Fruit fly (Drosophila melanogaster) whole organism, prepupa: ENCODE data around the gene CG1750.

Experiments used
- CG11902 ChIP-seq: fragments of 200-800 bp; sonication (Bioruptor generic); optimal IDR thresholded peaks from 3 replicates; lab custom pipeline; 2016; ENCODE audit warnings: missing biosample characterization, missing genetic modification characterization
- CG1621 ChIP-seq: fragments of 200-800 bp; sonication (Bioruptor generic); optimal IDR thresholded peaks from 3 replicates; lab custom pipeline; 2018; ENCODE audit warnings: missing biosample characterization, mild to moderate bottlenecking, missing genetic modification characterization
- CG6854 ChIP-seq: fragments of 200-800 bp; sonication (Bioruptor generic); optimal IDR thresholded peaks from 2 replicates; lab custom pipeline; 2017; ENCODE audit warnings: missing biosample characterization, mild to moderate bottlenecking, missing genetic modification characterization
- Eip75B ChIP-seq: fragments of 200-800 bp; sonication (Bioruptor generic); optimal IDR thresholded peaks from 3 replicates; lab custom pipeline; 2016; ENCODE audit warnings: missing biosample characterization, missing genetic modification characterization
- Eip93F ChIP-seq: fragments of 200-800 bp; sonication (Bioruptor generic); optimal IDR thresholded peaks from 2 replicates; lab custom pipeline; 2016; ENCODE audit warnings: missing biosample characterization, mild to moderate bottlenecking, missing genetic modification characterization
- Ets96B ChIP-seq: fragments of 200-800 bp; optimal IDR thresholded peaks from 2 replicates; lab custom pipeline; 2019; ENCODE audit warnings: missing biosample characterization, mild to moderate bottlenecking, missing genetic modification characterization, moderate library complexity
- Hr39 ChIP-seq: fragments of 200-800 bp; sonication (Bioruptor generic); optimal IDR thresholded peaks from 2 replicates; lab custom pipeline; 2016; ENCODE audit warnings: missing biosample characterization, missing genetic modification characterization
- Lpt ChIP-seq: fragments of 200-800 bp; sonication (Bioruptor generic); optimal IDR thresholded peaks from 3 replicates; lab custom pipeline; 2016; ENCODE audit warnings: missing biosample characterization, missing genetic modification characterization
- Met ChIP-seq: fragments of 200-800 bp; sonication (Bioruptor generic); optimal IDR thresholded peaks from 3 replicates; lab custom pipeline; 2016; ENCODE audit warnings: missing biosample characterization, missing genetic modification characterization
- Smox ChIP-seq: fragments of 200-800 bp; sonication (Bioruptor generic); optimal IDR thresholded peaks from 3 replicates; lab custom pipeline; 2016; ENCODE audit warnings: missing biosample characterization, missing genetic modification characterization
- acj6 ChIP-seq: fragments of 200-800 bp; sonication (Bioruptor generic); optimal IDR thresholded peaks from 3 replicates; lab custom pipeline; 2016; ENCODE audit warnings: missing biosample characterization, missing genetic modification characterization
- esn ChIP-seq: fragments of 200-800 bp; sonication (Bioruptor generic); optimal IDR thresholded peaks from 2 replicates; lab custom pipeline; 2016; ENCODE audit warnings: missing biosample characterization, mild to moderate bottlenecking, missing genetic modification characterization, moderate library complexity
- ss ChIP-seq, 2 experiments: fragments of 200-800 bp; sonication (Bioruptor generic); optimal IDR thresholded peaks; 2 replicates in 1 of 2; 3 replicates in 1 of 2; lab custom pipeline; 2017 to 2018; ENCODE audit warnings: mild to moderate bottlenecking in 2 of 2, missing biosample characterization in 2 of 2, missing genetic modification characterization in 2 of 2, moderate library complexity in 1 of 2
- vri ChIP-seq: fragments of 200-800 bp; sonication (Bioruptor generic); optimal IDR thresholded peaks from 3 replicates; lab custom pipeline; 2016; ENCODE audit warnings: missing biosample characterization, mild to moderate bottlenecking, missing genetic modification characterization

- TF ChIP-seq esn (GFP tag; lab: Kevin White, UChicago) (peak; percentile 83), Lpt (GFP tag; lab: Kevin White, UChicago) (peak; percentile 40), ss (GFP tag; optimal IDR thresholded peaks at IDR 0.05; lab: Kevin White, UChicago) (no peak), CG6854 (GFP tag; lab: Kevin White, UChicago) (peak; percentile 39), CG11902 (GFP tag; lab: Kevin White, UChicago) (peak; percentile 28), CG1621 (no peak), Eip75B (GFP tag; lab: Kevin White, UChicago) (peak; percentile 80), Met (GFP tag; lab: Kevin White, UChicago) (peak; percentile 85), acj6 (GFP tag; lab: Kevin White, UChicago) (peak; percentile 55), Hr39 (GFP tag; lab: Kevin White, UChicago) (peak; percentile 68), Ets96B (tag; lab: Kevin White, UChicago) (no peak), Smox (GFP tag; lab: Kevin White, UChicago) (peak; percentile 77), Eip93F (GFP tag; lab: Kevin White, UChicago) (peak; percentile 68), vri (GFP tag; lab: Kevin White, UChicago) (peak; percentile 94)
These were observed 29.5 kb downstream of the CG1750 start for dm6 chr3R:31225043-31225681.
